Fruit fly (Drosophila melanogaster) whole organism, embryonic: ENCODE measurements around the gene CG17349.

Source experiments
- CG14014 ChIP-seq: fragments of 200-800 bp; sonication (Bioruptor generic); IDR thresholded peaks from 2 replicates; pipeline ENCODE4 v1.3.6; 2022; ENCODE audit warnings: missing biosample characterization, missing genetic modification characterization
- CG16863 ChIP-seq: fragments of 200-800 bp; sonication (Bioruptor generic); optimal IDR thresholded peaks from 3 replicates; lab custom pipeline; 2016; ENCODE audit warnings: missing biosample characterization, missing genetic modification characterization
- CG1832 ChIP-seq: fragments of 200-800 bp; sonication (Bioruptor generic); optimal IDR thresholded peaks from 2 replicates; lab custom pipeline; 2017; ENCODE audit warnings: missing biosample characterization, mild to moderate bottlenecking, missing genetic modification characterization, inconsistent platforms
- CG6254 ChIP-seq: fragments of 200-800 bp; sonication (Bioruptor generic); optimal IDR thresholded peaks from 3 replicates; lab custom pipeline; 2017; ENCODE audit warnings: mild to moderate bottlenecking, missing biosample characterization, missing genetic modification reagents, missing genetic modification characterization
- CG7271 ChIP-seq: fragments of 200-800 bp; sonication (Bioruptor generic); optimal IDR thresholded peaks from 2 replicates; lab custom pipeline; 2018; ENCODE audit warnings: missing biosample characterization, mild to moderate bottlenecking, missing genetic modification characterization, moderate library complexity
- CG8478 ChIP-seq: fragments of >200 bp; optimal IDR thresholded peaks from 2 replicates; lab custom pipeline; 2018
- crol ChIP-seq: fragments of 200-800 bp; sonication (Bioruptor generic); IDR thresholded peaks from 2 replicates; pipeline ENCODE4 v1.3.6; 2022; ENCODE audit warnings: missing biosample characterization, missing genetic modification characterization
- nerfin-2 ChIP-seq: fragments of 200-800 bp; sonication (Bioruptor generic); IDR thresholded peaks from 2 replicates; pipeline ENCODE4 v1.3.6; 2022; ENCODE audit warnings: missing biosample characterization, missing genetic modification characterization; ENCODE audit not compliant: partially characterized antibody
- tx ChIP-seq: fragments of 200-800 bp; sonication (Bioruptor generic); optimal IDR thresholded peaks from 2 replicates; lab custom pipeline; 2016; ENCODE audit warnings: missing biosample characterization, missing genetic modification characterization
- zfh2 ChIP-seq: fragments of 200-800 bp; sonication (Bioruptor generic); optimal IDR thresholded peaks from 2 replicates; lab custom pipeline; 2016; ENCODE audit warnings: missing biosample characterization, missing genetic modification characterization

- TF ChIP-seq CG1832 (GFP tag; lab: Kevin White, UChicago) = no peak
- peak; percentile 20 for TF ChIP-seq zfh2 (GFP tag; lab: Kevin White, UChicago)
- no peak for TF ChIP-seq CG8478 (lab: Kevin White, UChicago)
- TF ChIP-seq CG6254 (GFP tag; lab: Kevin White, UChicago) = peak; percentile 44
- TF ChIP-seq tx (GFP tag; lab: Kevin White, UChicago) = no peak
- TF ChIP-seq crol (GFP tag; lab: Robert Waterston, UW) = no peak
- TF ChIP-seq CG16863 = peak; percentile 29
- TF ChIP-seq CG14014 (GFP tag; lab: Robert Waterston, UW) = peak; percentile 40; the same call in 1 of the 2 replicates
- TF ChIP-seq nerfin-2 (GFP tag; lab: Robert Waterston, UW) = no peak
- peak; percentile 62 for TF ChIP-seq CG7271
Measured at dm6 chr2L:19335052-19335451, 35.2 kb upstream of the CG17349 start.
